Worm (Caenorhabditis elegans) whole organism, L2 larva: ENCODE results near the gene T28D9.4.

ENCODE experiments used
- C34F6.9 ChIP-seq: fragments of 150-350 bp; optimal IDR thresholded peaks from 2 replicates; lab custom pipeline; 2014; ENCODE audit warnings: missing biosample characterization, missing genetic modification characterization
- F13H6.1 ChIP-seq: sonication (generic microtip); optimal IDR thresholded peaks from 2 replicates; lab custom pipeline; 2016; ENCODE audit warnings: missing genetic modification characterization, missing compliant biosample characterization
- R02D3.7 ChIP-seq: fragments of 150-350 bp; optimal IDR thresholded peaks from 2 replicates; lab custom pipeline; 2014; ENCODE audit warnings: missing biosample characterization, missing genetic modification characterization
- Y55F3AM.14 ChIP-seq: fragments of 200-800 bp; sonication (Bioruptor generic); optimal IDR thresholded peaks from 2 replicates; lab custom pipeline; 2018; ENCODE audit warnings: mild to moderate bottlenecking, missing genetic modification characterization, missing compliant biosample characterization
- ZK546.5 ChIP-seq: sonication (generic microtip); optimal IDR thresholded peaks from 2 replicates; lab custom pipeline; 2017; ENCODE audit warnings: missing biosample characterization, missing genetic modification characterization
- alr-1 ChIP-seq: fragments of 150-350 bp; optimal IDR thresholded peaks from 2 replicates; lab custom pipeline; 2014; ENCODE audit warnings: missing biosample characterization, missing genetic modification characterization
- aly-2 ChIP-seq: fragments of 150-350 bp; optimal IDR thresholded peaks from 2 replicates; lab custom pipeline; 2014; ENCODE audit warnings: missing biosample characterization, missing genetic modification characterization
- ama-1 ChIP-seq: fragments of 150-350 bp; optimal IDR thresholded peaks from 2 replicates; lab custom pipeline; 2018; ENCODE audit warnings: inconsistent platforms
- blmp-1 ChIP-seq: sonication (generic microtip); optimal IDR thresholded peaks from 2 replicates; lab custom pipeline; 2017; ENCODE audit warnings: missing genetic modification characterization, mild to moderate bottlenecking, missing compliant biosample characterization, antibody characterized with exemption, moderate library complexity; ENCODE audit not compliant: insufficient read depth
- ceh-16 ChIP-seq: fragments of 150-350 bp; optimal IDR thresholded peaks from 2 replicates; lab custom pipeline; 2014; ENCODE audit warnings: missing biosample characterization, missing genetic modification characterization
- ceh-82 ChIP-seq: fragments of 150-350 bp; optimal IDR thresholded peaks from 2 replicates; lab custom pipeline; 2014; ENCODE audit warnings: missing biosample characterization, missing genetic modification characterization
- crh-2 ChIP-seq: sonication (generic microtip); optimal IDR thresholded peaks from 2 replicates; lab custom pipeline; 2017; ENCODE audit warnings: missing biosample characterization, missing genetic modification characterization
- dmd-4 ChIP-seq: sonication (generic microtip); optimal IDR thresholded peaks from 2 replicates; lab custom pipeline; 2017; ENCODE audit warnings: missing biosample characterization, missing genetic modification characterization
- egl-27 ChIP-seq: sonication (generic microtip); optimal IDR thresholded peaks from 3 replicates; lab custom pipeline; 2017; ENCODE audit warnings: missing biosample characterization, missing genetic modification reagents, missing genetic modification characterization
- elt-1 ChIP-seq: fragments of 150-350 bp; optimal IDR thresholded peaks from 2 replicates; lab custom pipeline; 2014; ENCODE audit warnings: missing biosample characterization, missing genetic modification characterization
- elt-3 ChIP-seq: sonication (generic microtip); optimal IDR thresholded peaks from 2 replicates; lab custom pipeline; 2017; ENCODE audit warnings: missing biosample characterization, missing genetic modification characterization
- fos-1 ChIP-seq: fragments of 150-350 bp; optimal IDR thresholded peaks from 2 replicates; lab custom pipeline; 2014; ENCODE audit warnings: missing biosample characterization, missing genetic modification characterization
- gmeb-1 ChIP-seq: fragments of 150-350 bp; optimal IDR thresholded peaks from 2 replicates; lab custom pipeline; 2014; ENCODE audit warnings: missing biosample characterization, missing genetic modification characterization
- lin-11 ChIP-seq: fragments of 150-350 bp; sonication (generic microtip); optimal IDR thresholded peaks from 2 replicates; lab custom pipeline; 2014; ENCODE audit warnings: missing biosample characterization, missing genetic modification characterization, inconsistent platforms, mixed read lengths
- lin-13 ChIP-seq: fragments of 150-350 bp; optimal IDR thresholded peaks from 2 replicates; lab custom pipeline; 2014; ENCODE audit warnings: missing biosample characterization, missing genetic modification reagents, missing genetic modification characterization
- lsy-2 ChIP-seq, 2 experiments: fragments of 150-350 bp in 1 of 2; sonication (generic microtip) in 1 of 2; optimal IDR thresholded peaks; 2 replicates each; lab custom pipeline; 2014 to 2017; ENCODE audit warnings: missing biosample characterization in 2 of 2, missing genetic modification characterization in 2 of 2
- mab-5 ChIP-seq: fragments of 150-350 bp; optimal IDR thresholded peaks from 2 replicates; lab custom pipeline; 2014; ENCODE audit warnings: missing biosample characterization, missing genetic modification characterization
- mbf-1 ChIP-seq: sonication (generic microtip); optimal IDR thresholded peaks from 2 replicates; lab custom pipeline; 2017; ENCODE audit warnings: missing biosample characterization, missing genetic modification characterization
- mdl-1 ChIP-seq, 2 experiments: fragments of 150-350 bp in 1 of 2; sonication (generic microtip) in 1 of 2; optimal IDR thresholded peaks; 2 replicates each; lab custom pipeline; 2017; ENCODE audit warnings: missing biosample characterization in 2 of 2, missing genetic modification characterization in 2 of 2
- nhr-10 ChIP-seq: sonication (generic microtip); optimal IDR thresholded peaks from 2 replicates; lab custom pipeline; 2017; ENCODE audit warnings: missing biosample characterization, missing genetic modification characterization
- nhr-11 ChIP-seq: fragments of 150-350 bp; optimal IDR thresholded peaks from 2 replicates; lab custom pipeline; 2014; ENCODE audit warnings: missing biosample characterization, missing genetic modification characterization
- nhr-12 ChIP-seq: fragments of 150-350 bp; optimal IDR thresholded peaks from 2 replicates; lab custom pipeline; 2014; ENCODE audit warnings: missing biosample characterization, missing genetic modification characterization
- nhr-129 ChIP-seq: fragments of 150-350 bp; optimal IDR thresholded peaks from 2 replicates; lab custom pipeline; 2014; ENCODE audit warnings: missing biosample characterization, missing genetic modification characterization
- nhr-21 ChIP-seq: fragments of 150-350 bp; optimal IDR thresholded peaks from 2 replicates; lab custom pipeline; 2014; ENCODE audit warnings: missing biosample characterization, missing genetic modification characterization
- nhr-23 ChIP-seq: fragments of 150-350 bp; optimal IDR thresholded peaks from 2 replicates; lab custom pipeline; 2014; ENCODE audit warnings: missing biosample characterization, missing genetic modification reagents, missing genetic modification characterization
- nhr-237 ChIP-seq: fragments of 150-350 bp; optimal IDR thresholded peaks from 2 replicates; lab custom pipeline; 2014; ENCODE audit warnings: missing biosample characterization, missing genetic modification characterization
- nhr-25 ChIP-seq: fragments of 150-350 bp; sonication (generic microtip); optimal IDR thresholded peaks from 3 replicates; lab custom pipeline; 2014; ENCODE audit warnings: missing biosample characterization, missing genetic modification characterization
- nhr-6 ChIP-seq: fragments of 150-350 bp; optimal IDR thresholded peaks from 2 replicates; lab custom pipeline; 2014; ENCODE audit warnings: missing biosample characterization, missing genetic modification characterization
- peb-1 ChIP-seq: fragments of 150-350 bp; optimal IDR thresholded peaks from 2 replicates; lab custom pipeline; 2014; ENCODE audit warnings: missing biosample characterization, missing genetic modification characterization
- sem-4 ChIP-seq: fragments of 150-350 bp; optimal IDR thresholded peaks from 2 replicates; lab custom pipeline; 2014; ENCODE audit warnings: missing biosample characterization, missing genetic modification reagents, missing genetic modification characterization
- skn-1 ChIP-seq: sonication (generic microtip); optimal IDR thresholded peaks from 2 replicates; lab custom pipeline; 2017; ENCODE audit warnings: missing biosample characterization, missing genetic modification characterization
- sma-3 ChIP-seq: sonication (generic microtip); optimal IDR thresholded peaks from 2 replicates; lab custom pipeline; 2016; ENCODE audit warnings: missing genetic modification reagents, missing genetic modification characterization, missing compliant biosample characterization
- sma-9 ChIP-seq, 2 experiments: fragments of 150-350 bp in 1 of 2; sonication (generic microtip) in 1 of 2; optimal IDR thresholded peaks; 2 replicates each; lab custom pipeline; 2014 to 2016; ENCODE audit warnings: missing genetic modification characterization in 2 of 2, mild to moderate bottlenecking in 1 of 2, missing biosample characterization in 1 of 2, missing compliant biosample characterization in 1 of 2, missing genetic modification reagents in 1 of 2, moderate library complexity in 1 of 2
- snpc-4 ChIP-seq: fragments of 150-350 bp; optimal IDR thresholded peaks from 2 replicates; lab custom pipeline; 2014; ENCODE audit warnings: missing biosample characterization, missing genetic modification characterization
- unc-39 ChIP-seq: fragments of 150-350 bp; optimal IDR thresholded peaks from 2 replicates; lab custom pipeline; 2014; ENCODE audit warnings: missing biosample characterization, missing genetic modification characterization
- unc-55 ChIP-seq: fragments of 150-350 bp; sonication (generic microtip); optimal IDR thresholded peaks from 3 replicates; lab custom pipeline; 2014; ENCODE audit warnings: missing biosample characterization, missing genetic modification reagents, missing genetic modification characterization
- unc-62 ChIP-seq: fragments of 150-350 bp; optimal IDR thresholded peaks from 2 replicates; lab custom pipeline; 2014; ENCODE audit warnings: missing biosample characterization, missing genetic modification reagents, missing genetic modification characterization
- zag-1 ChIP-seq: fragments of 150-350 bp; optimal IDR thresholded peaks from 2 replicates; lab custom pipeline; 2014; ENCODE audit warnings: missing biosample characterization, missing genetic modification characterization
- ztf-1 ChIP-seq: fragments of 200-800 bp; sonication (Bioruptor generic); conservative IDR thresholded peaks from 2 replicates; pipeline ENCODE4 v1.3.6; 2022; ENCODE audit warnings: missing genetic modification characterization, missing compliant biosample characterization
- ztf-11 ChIP-seq: sonication (generic microtip); optimal IDR thresholded peaks from 2 replicates; lab custom pipeline; 2017; ENCODE audit warnings: missing biosample characterization, missing genetic modification characterization

T28D9.4 gene

ce11 chrII:6484876-6485526 is 8.2 kb downstream of the T28D9.4 start, which contains the start of the genes lido-16 and plpp-1.2:
Gene lido-16, minus strand, starts transcription at chrII:6484976.
Gene plpp-1.2, plus strand, starts transcription at chrII:6485476.
- TF ChIP-seq unc-62 (GFP tag; lab: Kevin White, UChicago) (no peak), nhr-11 (no peak), snpc-4 (tag; lab: Kevin White, UChicago) (no peak), egl-27 (tag; lab: Kevin White, UChicago) (no peak), nhr-10 (tag; lab: Kevin White, UChicago) (no peak), aly-2 (tag; lab: Kevin White, UChicago) (no peak), peb-1 (tag; lab: Kevin White, UChicago) (no peak), gmeb-1 (tag; lab: Kevin White, UChicago) (no peak), ztf-1 (GFP tag; lab: Robert Waterston, UW) (no peak), sem-4 (no peak), C34F6.9 (tag; lab: Kevin White, UChicago) (no peak), lsy-2 (tag; optimal IDR thresholded peaks at IDR 0.05; lab: Kevin White, UChicago) (no peak), alr-1 (tag; lab: Kevin White, UChicago) (no peak), dmd-4 (tag; lab: Kevin White, UChicago) (no peak), nhr-6 (no peak)

ce11 chrII:6486344-6486743 is 9.6 kb downstream of the T28D9.4 start:
- peak; percentile 12 for TF ChIP-seq nhr-129 (tag; lab: Kevin White, UChicago)
- TF ChIP-seq fos-1 (tag; lab: Kevin White, UChicago), result peak; percentile 66
- TF ChIP-seq F13H6.1, result peak; percentile 47
- peak in 1 of 2 experiments; percentile 51 for TF ChIP-seq lsy-2 (tag; optimal IDR thresholded peaks at IDR 0.05; lab: Kevin White, UChicago)
- peak; percentile 47 for TF ChIP-seq sma-9 (GFP tag; optimal IDR thresholded peaks at IDR 0.05; lab: Kevin White, UChicago)
- no peak for TF ChIP-seq sma-9 (tag; optimal IDR thresholded peaks at IDR 0.05; lab: Kevin White, UChicago)
- peak; percentile 36 for TF ChIP-seq crh-2 (tag; lab: Kevin White, UChicago)
- no peak for TF ChIP-seq gmeb-1 (tag; lab: Kevin White, UChicago)
- TF ChIP-seq mab-5 (tag; lab: Kevin White, UChicago), result peak; percentile 67
- TF ChIP-seq nhr-23 (tag; lab: Kevin White, UChicago), result no peak
- TF ChIP-seq ztf-11, result no peak
- TF ChIP-seq Y55F3AM.14 (GFP tag; lab: Kevin White, UChicago), result no peak

- TF ChIP-seq lin-11 (tag; lab: Kevin White, UChicago) (peak; percentile 50), nhr-237 (tag; lab: Kevin White, UChicago) (no peak), elt-3 (tag; lab: Kevin White, UChicago) (no peak), zag-1 (tag; lab: Kevin White, UChicago) (no peak), blmp-1 (peak; percentile 10), nhr-129 (tag; lab: Kevin White, UChicago) (peak; percentile 82), nhr-6 (peak; percentile 35), nhr-23 (tag; lab: Kevin White, UChicago) (no peak), unc-62 (GFP tag; lab: Kevin White, UChicago) (no peak), mbf-1 (tag; lab: Kevin White, UChicago) (no peak), nhr-12 (tag; lab: Kevin White, UChicago) (no peak), mdl-1 (tag; optimal IDR thresholded peaks at IDR 0.05; lab: Kevin White, UChicago) (peak in 1 of 2 experiments; percentile 31), fos-1 (tag; lab: Kevin White, UChicago) (peak; percentile 71), ztf-1 (GFP tag; lab: Robert Waterston, UW) (no peak), F13H6.1 (peak; percentile 53), aly-2 (tag; lab: Kevin White, UChicago) (no peak), nhr-21 (tag; lab: Kevin White, UChicago) (peak; percentile 64), C34F6.9 (tag; lab: Kevin White, UChicago) (peak; percentile 91), ama-1 (lab: Kevin White, UChicago) (peak; percentile 40), lin-13 (GFP tag; lab: Kevin White, UChicago) (peak; percentile 79), snpc-4 (tag; lab: Kevin White, UChicago) (peak; percentile 75), R02D3.7 (tag; lab: Kevin White, UChicago) (no peak), sma-3 (GFP tag; lab: Kevin White, UChicago) (peak; percentile 72), ceh-16 (tag; lab: Kevin White, UChicago) (no peak), peb-1 (tag; lab: Kevin White, UChicago) (no peak), unc-39 (tag; lab: Kevin White, UChicago) (no peak), lsy-2 (tag; optimal IDR thresholded peaks at IDR 0.05; lab: Kevin White, UChicago) (peak; percentile 96 to 99), mab-5 (tag; lab: Kevin White, UChicago) (peak; percentile 7), sem-4 (peak; percentile 48), gmeb-1 (tag; lab: Kevin White, UChicago) (peak; percentile 79), nhr-25 (tag; lab: Kevin White, UChicago) (peak; percentile 60), crh-2 (tag; lab: Kevin White, UChicago) (peak; percentile 72), Y55F3AM.14 (GFP tag; lab: Kevin White, UChicago) (no peak), ZK546.5 (tag; lab: Kevin White, UChicago) (peak; percentile 62), skn-1 (tag; lab: Kevin White, UChicago) (no peak), elt-1 (tag; lab: Kevin White, UChicago) (no peak), alr-1 (tag; lab: Kevin White, UChicago) (no peak), ceh-82 (tag; lab: Kevin White, UChicago) (no peak), nhr-10 (tag; lab: Kevin White, UChicago) (no peak), unc-55 (GFP tag; lab: Kevin White, UChicago) (peak; percentile 87)
These were observed 13.0 kb downstream of the T28D9.4 start, which contains the start of the genes snr-3 and rsp-5 for ce11 chrII:6489711-6490184. Gene snr-3, minus strand, starts transcription at chrII:6489761. Gene rsp-5, plus strand, starts transcription at chrII:6490165.
